Fruit fly (Drosophila melanogaster) whole organism, prepupa: ENCODE results near the gene Theg.

ENCODE experiments used
- Blimp-1 ChIP-seq: fragments of 200-800 bp; sonication (Bioruptor generic); optimal IDR thresholded peaks from 3 replicates; lab custom pipeline; 2017; ENCODE audit warnings: missing biosample characterization, missing genetic modification characterization, mild to moderate bottlenecking, moderate library complexity, missing genetic modification reagents
- CG10631 ChIP-seq: fragments of 200-800 bp; sonication (Bioruptor generic); optimal IDR thresholded peaks from 2 replicates; lab custom pipeline; 2016; ENCODE audit warnings: missing biosample characterization, missing genetic modification characterization
- CG10669 ChIP-seq: fragments of 200-800 bp; sonication (Bioruptor generic); optimal IDR thresholded peaks from 3 replicates; lab custom pipeline; 2018; ENCODE audit warnings: missing biosample characterization, mild to moderate bottlenecking, missing genetic modification characterization, moderate library complexity
- CG11294 ChIP-seq: fragments of 200-800 bp; sonication (Bioruptor generic); IDR thresholded peaks from 2 replicates; pipeline ENCODE4 v1.3.6; 2022; ENCODE audit warnings: missing biosample characterization, missing genetic modification characterization
- CG11762 ChIP-seq: fragments of 200-800 bp; sonication (Bioruptor generic); optimal IDR thresholded peaks from 3 replicates; lab custom pipeline; 2016; ENCODE audit warnings: missing biosample characterization, missing genetic modification characterization; ENCODE audit not compliant: insufficient read depth
- CG11902 ChIP-seq: fragments of 200-800 bp; sonication (Bioruptor generic); optimal IDR thresholded peaks from 3 replicates; lab custom pipeline; 2016; ENCODE audit warnings: missing biosample characterization, missing genetic modification characterization
- CG15336 ChIP-seq: fragments of 200-800 bp; sonication (Bioruptor generic); IDR thresholded peaks from 2 replicates; pipeline ENCODE4 v1.3.6; 2022; ENCODE audit warnings: missing biosample characterization, missing genetic modification characterization
- CG1621 ChIP-seq: fragments of 200-800 bp; sonication (Bioruptor generic); optimal IDR thresholded peaks from 3 replicates; lab custom pipeline; 2018; ENCODE audit warnings: missing biosample characterization, mild to moderate bottlenecking, missing genetic modification characterization
- CG3032 ChIP-seq: fragments of 200-800 bp; optimal IDR thresholded peaks from 2 replicates; lab custom pipeline; 2019; ENCODE audit warnings: missing biosample characterization, mild to moderate bottlenecking, missing genetic modification characterization, moderate library complexity
- CG31627 ChIP-seq: fragments of 200-800 bp; sonication (Bioruptor generic); optimal IDR thresholded peaks from 3 replicates; lab custom pipeline; 2016; ENCODE audit warnings: missing biosample characterization, missing genetic modification characterization
- CG32006 ChIP-seq: fragments of 200-800 bp; sonication (Bioruptor generic); optimal IDR thresholded peaks from 3 replicates; lab custom pipeline; 2017; ENCODE audit warnings: missing biosample characterization, mild to moderate bottlenecking, missing genetic modification characterization
- CG34406 ChIP-seq: fragments of 200-800 bp; sonication (Bioruptor generic); optimal IDR thresholded peaks from 3 replicates; lab custom pipeline; 2016; ENCODE audit warnings: missing biosample characterization, missing genetic modification characterization
- CG3919 ChIP-seq: fragments of 200-800 bp; sonication (Bioruptor generic); optimal IDR thresholded peaks from 3 replicates; lab custom pipeline; 2016; ENCODE audit warnings: missing biosample characterization, missing genetic modification characterization
- CG4318 ChIP-seq: fragments of 200-800 bp; sonication (Bioruptor generic); optimal IDR thresholded peaks from 3 replicates; lab custom pipeline; 2017; ENCODE audit warnings: missing biosample characterization, mild to moderate bottlenecking, missing genetic modification characterization
- CG6163 ChIP-seq: fragments of 200-800 bp; sonication (Bioruptor generic); IDR thresholded peaks from 3 replicates; pipeline ENCODE4 v1.3.6; 2022; ENCODE audit warnings: missing biosample characterization, missing genetic modification characterization
- CG6276 ChIP-seq: fragments of 200-800 bp; sonication (Bioruptor generic); optimal IDR thresholded peaks from 2 replicates; lab custom pipeline; 2017; ENCODE audit warnings: missing biosample characterization, mild to moderate bottlenecking, missing genetic modification characterization
- CG6792 ChIP-seq: fragments of 200-800 bp; sonication (Bioruptor generic); optimal IDR thresholded peaks from 3 replicates; lab custom pipeline; 2016; ENCODE audit warnings: missing biosample characterization, missing genetic modification characterization
- CG6854 ChIP-seq: fragments of 200-800 bp; sonication (Bioruptor generic); optimal IDR thresholded peaks from 2 replicates; lab custom pipeline; 2017; ENCODE audit warnings: missing biosample characterization, mild to moderate bottlenecking, missing genetic modification characterization
- CG7368 ChIP-seq: fragments of 200-800 bp; sonication (Bioruptor generic); optimal IDR thresholded peaks from 3 replicates; lab custom pipeline; 2016; ENCODE audit warnings: missing biosample characterization, missing genetic modification characterization
- CG8119 ChIP-seq: fragments of 200-800 bp; sonication (Bioruptor generic); IDR thresholded peaks from 3 replicates; pipeline ENCODE4 v1.3.6; 2022; ENCODE audit warnings: missing biosample characterization, missing genetic modification characterization
- CG8632 ChIP-seq: fragments of 200-800 bp; sonication (Bioruptor generic); optimal IDR thresholded peaks from 3 replicates; lab custom pipeline; 2016; ENCODE audit warnings: missing biosample characterization, missing genetic modification characterization
- CG9139 ChIP-seq: fragments of 200-800 bp; sonication (Bioruptor generic); optimal IDR thresholded peaks from 3 replicates; lab custom pipeline; 2017; ENCODE audit warnings: missing biosample characterization, mild to moderate bottlenecking, missing genetic modification characterization
- Eip75B ChIP-seq: fragments of 200-800 bp; sonication (Bioruptor generic); optimal IDR thresholded peaks from 3 replicates; lab custom pipeline; 2016; ENCODE audit warnings: missing biosample characterization, missing genetic modification characterization
- Eip78C ChIP-seq: fragments of 200-800 bp; sonication (Bioruptor generic); peaks from one replicate; lab custom pipeline; 2016; ENCODE audit warnings: missing biosample characterization, missing genetic modification characterization
- Eip93F ChIP-seq: fragments of 200-800 bp; sonication (Bioruptor generic); optimal IDR thresholded peaks from 2 replicates; lab custom pipeline; 2016; ENCODE audit warnings: missing biosample characterization, mild to moderate bottlenecking, missing genetic modification characterization
- Ets96B ChIP-seq: fragments of 200-800 bp; optimal IDR thresholded peaks from 2 replicates; lab custom pipeline; 2019; ENCODE audit warnings: missing biosample characterization, mild to moderate bottlenecking, missing genetic modification characterization, moderate library complexity
- Gug ChIP-seq: fragments of 200-800 bp; sonication (Bioruptor generic); IDR thresholded peaks from 2 replicates; pipeline ENCODE4 v1.3.6; 2022; ENCODE audit warnings: missing biosample characterization, missing genetic modification characterization
- Hr38 ChIP-seq: sonication (Bioruptor generic); optimal IDR thresholded peaks from 2 replicates; lab custom pipeline; 2016; ENCODE audit warnings: missing biosample characterization, missing genetic modification characterization
- Hr4 ChIP-seq: fragments of 200-800 bp; sonication (Bioruptor generic); optimal IDR thresholded peaks from 3 replicates; lab custom pipeline; 2016; ENCODE audit warnings: missing biosample characterization, missing genetic modification characterization
- Met ChIP-seq: fragments of 200-800 bp; sonication (Bioruptor generic); optimal IDR thresholded peaks from 3 replicates; lab custom pipeline; 2016; ENCODE audit warnings: missing biosample characterization, missing genetic modification characterization
- OdsH ChIP-seq: fragments of 200-800 bp; sonication (Bioruptor generic); optimal IDR thresholded peaks from 3 replicates; lab custom pipeline; 2016; ENCODE audit warnings: missing biosample characterization, missing genetic modification characterization
- Smox ChIP-seq: fragments of 200-800 bp; sonication (Bioruptor generic); optimal IDR thresholded peaks from 3 replicates; lab custom pipeline; 2016; ENCODE audit warnings: missing biosample characterization, missing genetic modification characterization
- Sox102F ChIP-seq: fragments of 200-800 bp; sonication (Bioruptor generic); optimal IDR thresholded peaks from 2 replicates; lab custom pipeline; 2016; ENCODE audit warnings: missing biosample characterization, mild to moderate bottlenecking, missing genetic modification characterization
- Sox15 ChIP-seq: fragments of 200-800 bp; sonication (Bioruptor generic); optimal IDR thresholded peaks from 3 replicates; lab custom pipeline; 2016; ENCODE audit warnings: missing biosample characterization, missing genetic modification characterization
- achi ChIP-seq: fragments of 200-800 bp; sonication (Bioruptor generic); optimal IDR thresholded peaks from 3 replicates; lab custom pipeline; 2016; ENCODE audit warnings: missing biosample characterization, missing genetic modification characterization
- dac ChIP-seq: fragments of 200-800 bp; sonication (Bioruptor generic); optimal IDR thresholded peaks from 2 replicates; lab custom pipeline; 2017; ENCODE audit warnings: missing biosample characterization, mild to moderate bottlenecking, missing genetic modification characterization
- dsx ChIP-seq: fragments of 200-800 bp; optimal IDR thresholded peaks from 3 replicates; lab custom pipeline; 2019; ENCODE audit warnings: missing biosample characterization, mild to moderate bottlenecking, missing genetic modification characterization, moderate library complexity; ENCODE audit not compliant: poor library complexity, severe bottlenecking
- esn ChIP-seq: fragments of 200-800 bp; sonication (Bioruptor generic); optimal IDR thresholded peaks from 2 replicates; lab custom pipeline; 2016; ENCODE audit warnings: missing biosample characterization, mild to moderate bottlenecking, missing genetic modification characterization, moderate library complexity
- fd85E ChIP-seq: fragments of 200-800 bp; sonication (Bioruptor generic); optimal IDR thresholded peaks from 3 replicates; lab custom pipeline; 2016; ENCODE audit warnings: missing biosample characterization, missing genetic modification characterization
- fkh ChIP-seq: fragments of 200-800 bp; sonication (Bioruptor generic); optimal IDR thresholded peaks from 3 replicates; lab custom pipeline; 2017; ENCODE audit warnings: missing biosample characterization, mild to moderate bottlenecking, missing genetic modification characterization, moderate library complexity
- net ChIP-seq: fragments of 200-800 bp; sonication (Bioruptor generic); optimal IDR thresholded peaks from 3 replicates; lab custom pipeline; 2016; ENCODE audit warnings: missing biosample characterization, missing genetic modification characterization
- pdm3 ChIP-seq: fragments of 200-800 bp; sonication (Bioruptor generic); optimal IDR thresholded peaks from 3 replicates; lab custom pipeline; 2016; ENCODE audit warnings: missing biosample characterization, missing genetic modification characterization
- salr ChIP-seq, 2 experiments: fragments of 200-800 bp; sonication (Bioruptor generic); optimal IDR thresholded peaks; 3 replicates each; lab custom pipeline; 2016 to 2018; ENCODE audit warnings: missing biosample characterization in 2 of 2, missing genetic modification characterization in 2 of 2, mild to moderate bottlenecking in 1 of 2
- topi ChIP-seq: fragments of 200-800 bp; sonication (Bioruptor generic); optimal IDR thresholded peaks from 3 replicates; lab custom pipeline; 2016; ENCODE audit warnings: missing biosample characterization, missing genetic modification characterization
- vri ChIP-seq: fragments of 200-800 bp; sonication (Bioruptor generic); optimal IDR thresholded peaks from 3 replicates; lab custom pipeline; 2016; ENCODE audit warnings: missing biosample characterization, mild to moderate bottlenecking, missing genetic modification characterization

The Theg gene

DNA sequence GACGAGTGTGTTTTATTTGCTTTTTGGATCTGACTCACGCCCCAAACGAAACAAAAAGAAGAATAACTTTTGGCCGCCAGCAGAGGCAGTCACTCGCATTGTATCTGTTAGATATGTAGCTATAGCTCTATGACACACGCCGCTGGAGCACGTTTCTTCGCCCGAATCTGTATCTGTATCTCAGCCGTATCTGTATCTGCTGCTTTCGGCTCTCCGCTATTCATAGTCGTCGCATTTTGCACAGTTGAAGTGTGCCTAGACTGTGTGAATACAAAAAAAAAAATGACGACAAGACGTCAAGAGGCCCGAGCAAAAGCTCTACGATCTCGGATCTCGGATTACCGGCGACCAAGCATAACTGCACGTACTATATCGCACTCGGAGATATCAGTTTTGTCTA, 32.2 kb downstream of the Theg start:
- TF ChIP-seq CG11902 = no peak
- TF ChIP-seq OdsH (GFP tag; lab: Kevin White, UChicago) = no peak
- 0 out of 3 replicates have a peak, but pooled peaks have one; percentile 16 for TF ChIP-seq CG6163 (GFP tag; lab: Robert Waterston, UW)
- no peak for TF ChIP-seq CG6854 (GFP tag; lab: Kevin White, UChicago)
- no peak for TF ChIP-seq CG6276 (GFP tag; lab: Kevin White, UChicago)
- no peak for TF ChIP-seq Ets96B (tag; lab: Kevin White, UChicago)
- no peak for TF ChIP-seq vri (GFP tag; lab: Kevin White, UChicago)
- TF ChIP-seq CG1621 (tag; lab: Kevin White, UChicago) = no peak
- no peak for TF ChIP-seq esn (GFP tag; lab: Kevin White, UChicago)
- TF ChIP-seq fkh (GFP tag; lab: Kevin White, UChicago) = peak; percentile 33
- no peak for TF ChIP-seq Eip75B (GFP tag; lab: Kevin White, UChicago)
- TF ChIP-seq CG3032 (tag; lab: Kevin White, UChicago) = no peak

DNA sequence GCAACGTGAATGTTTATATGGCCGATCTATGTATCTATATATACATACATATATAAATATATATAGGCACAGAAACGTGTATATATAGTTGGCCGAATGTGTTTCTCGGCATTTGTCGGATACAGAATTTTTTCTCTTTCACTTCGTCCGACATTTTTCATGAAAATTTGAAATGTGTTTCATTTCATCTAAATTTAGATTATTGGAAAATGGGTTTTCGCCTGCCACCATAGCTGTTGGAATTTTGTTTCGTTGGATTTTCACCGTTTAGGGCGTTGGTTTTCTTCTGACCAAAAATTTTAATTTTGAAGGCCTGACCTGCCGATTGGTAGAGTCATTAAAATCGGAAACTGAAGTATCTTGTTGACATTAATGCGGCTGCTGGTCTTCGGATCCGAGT, 32.9 kb downstream of the Theg start:
- TF ChIP-seq Blimp-1 (GFP tag; lab: Kevin White, UChicago) (no peak), CG1621 (tag; lab: Kevin White, UChicago) (no peak), CG9139 (GFP tag; lab: Kevin White, UChicago) (no peak), CG10669 (GFP tag; lab: Kevin White, UChicago) (no peak), vri (GFP tag; lab: Kevin White, UChicago) (no peak), fkh (GFP tag; lab: Kevin White, UChicago) (no peak), Gug (GFP tag; lab: Robert Waterston, UW) (no peak), CG34406 (GFP tag; lab: Kevin White, UChicago) (no peak), CG8119 (GFP tag; lab: Robert Waterston, UW) (no peak), esn (GFP tag; lab: Kevin White, UChicago) (no peak), dac (no peak), CG6854 (GFP tag; lab: Kevin White, UChicago) (no peak), topi (no peak)

DNA sequence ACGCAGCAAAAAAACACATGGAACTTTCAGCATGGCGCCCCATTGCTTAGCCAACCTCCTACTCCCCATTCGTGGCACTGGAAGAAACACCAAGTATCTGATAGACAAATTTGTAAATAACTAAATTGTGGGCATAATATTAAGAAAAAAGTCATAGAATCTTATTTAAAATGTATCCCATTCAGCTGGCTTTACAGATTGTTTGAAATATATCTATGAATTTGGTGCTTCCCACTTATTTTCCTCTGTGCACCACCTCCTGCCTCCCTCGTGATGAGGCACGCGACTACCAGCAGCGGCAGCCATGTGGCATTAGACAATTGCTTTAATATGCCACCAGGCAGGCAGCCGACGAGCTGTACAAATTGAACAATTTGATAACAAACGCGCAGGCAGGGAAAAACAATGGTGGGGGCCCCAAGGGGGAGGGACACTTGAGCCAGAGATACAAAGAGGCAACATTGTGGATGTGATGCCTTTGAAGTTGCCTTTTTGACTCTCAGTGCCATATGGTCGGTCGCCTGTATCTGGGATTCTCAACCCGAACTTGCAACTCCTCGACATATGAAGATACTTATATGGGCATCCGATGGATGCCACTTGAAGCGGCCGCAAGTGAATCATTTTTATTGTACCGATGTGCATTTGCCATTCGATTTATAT, 34.8 kb downstream of the Theg start:
- TF ChIP-seq CG11294 (GFP tag; lab: Robert Waterston, UW) (peak; percentile 60), CG6163 (GFP tag; lab: Robert Waterston, UW) (peak; percentile 72), pdm3 (GFP tag; lab: Kevin White, UChicago) (peak; percentile 51), Blimp-1 (GFP tag; lab: Kevin White, UChicago) (no peak), CG32006 (peak; percentile 83), CG1621 (tag; lab: Kevin White, UChicago) (no peak), salr (GFP tag; optimal IDR thresholded peaks at IDR 0.05; lab: Kevin White, UChicago) (peak in 1 of 2 experiments; percentile 50), CG7368 (GFP tag; lab: Kevin White, UChicago) (no peak), OdsH (GFP tag; lab: Kevin White, UChicago) (peak; percentile 60), fkh (GFP tag; lab: Kevin White, UChicago) (peak; percentile 41), CG34406 (GFP tag; lab: Kevin White, UChicago) (no peak), CG31627 (peak; percentile 11), Sox102F (GFP tag; lab: Kevin White, UChicago) (no peak), CG4318 (peak; percentile 61), CG8119 (GFP tag; lab: Robert Waterston, UW) (peak; percentile 85), CG10631 (GFP tag; lab: Kevin White, UChicago) (peak; percentile 56), CG6792 (GFP tag; lab: Kevin White, UChicago) (peak; percentile 29), achi (peak; percentile 61), CG15336 (GFP tag; lab: Robert Waterston, UW) (peak; percentile 87), Smox (no peak), CG8632 (peak; percentile 31), CG3919 (GFP tag; lab: Kevin White, UChicago) (peak; percentile 61), Eip75B (GFP tag; lab: Kevin White, UChicago) (peak; percentile 50), Sox15 (GFP tag; lab: Kevin White, UChicago) (no peak), Hr4 (GFP tag; lab: Kevin White, UChicago) (peak; percentile 79), fd85E (no peak), Hr38 (GFP tag; lab: Kevin White, UChicago) (no peak), CG11762 (GFP tag; lab: Kevin White, UChicago) (peak; percentile 28), CG9139 (GFP tag; lab: Kevin White, UChicago) (no peak), Met (GFP tag; lab: Kevin White, UChicago) (peak; percentile 39), CG3032 (tag; lab: Kevin White, UChicago) (peak; percentile 35), Eip78C (GFP tag; lab: Kevin White, UChicago) (peak; percentile 85), net (GFP tag; lab: Kevin White, UChicago) (peak; percentile 62), dsx (GFP tag; lab: Kevin White, UChicago) (peak; percentile 62), Eip93F (no peak)
